Fruit fly (Drosophila melanogaster): ENCODE results near the gene w-cup.

- no peak for TF ChIP-seq Hr78 (GFP tag; optimal IDR thresholded peaks at IDR 0.05)
- no peak for TF ChIP-seq Dfd (GFP tag; optimal IDR thresholded peaks at IDR 0.05)
- TF ChIP-seq woc (GFP tag; optimal IDR thresholded peaks at IDR 0.05), result no peak
- no peak for TF ChIP-seq Mio (GFP tag; optimal IDR thresholded peaks at IDR 0.05)
- TF ChIP-seq Vsx2 (GFP tag; optimal IDR thresholded peaks at IDR 0.05; ENCODE audit: partially characterized antibody), result no peak
- no peak for TF ChIP-seq usp (GFP tag; optimal IDR thresholded peaks at IDR 0.05)
- TF ChIP-seq Hr83 (GFP tag; optimal IDR thresholded peaks at IDR 0.05; ENCODE audit: poor library complexity, severe bottlenecking), result no peak
- no peak for TF ChIP-seq fru (GFP tag; optimal IDR thresholded peaks at IDR 0.05)
- TF ChIP-seq dsf (GFP tag; optimal IDR thresholded peaks at IDR 0.05; ENCODE audit: borderline replicate concordance), result no peak
- no peak for TF ChIP-seq N (GFP tag; optimal IDR thresholded peaks at IDR 0.05)
- no peak for TF ChIP-seq brk (GFP tag; optimal IDR thresholded peaks at IDR 0.05)
- no peak for TF ChIP-seq OdsH (GFP tag; optimal IDR thresholded peaks at IDR 0.05)
These were observed 33.6 kb downstream of the w-cup start for dm6 chr2L:10543992-10544391.
